Worm (Caenorhabditis elegans) whole organism, L4/young adult: ENCODE measurements around the gene mrps-18A.

Experiments used
- dao-5 ChIP-seq: sonication (generic microtip); optimal IDR thresholded peaks from 2 replicates; lab custom pipeline; 2016; ENCODE audit warnings: missing genotype, missing genetic modification characterization, moderate library complexity, missing compliant biosample characterization
- him-1 ChIP-seq: sonication (generic microtip); optimal IDR thresholded peaks from 2 replicates; lab custom pipeline; 2016; ENCODE audit warnings: missing genotype, missing genetic modification reagents, missing genetic modification characterization, missing compliant biosample characterization

DNA sequence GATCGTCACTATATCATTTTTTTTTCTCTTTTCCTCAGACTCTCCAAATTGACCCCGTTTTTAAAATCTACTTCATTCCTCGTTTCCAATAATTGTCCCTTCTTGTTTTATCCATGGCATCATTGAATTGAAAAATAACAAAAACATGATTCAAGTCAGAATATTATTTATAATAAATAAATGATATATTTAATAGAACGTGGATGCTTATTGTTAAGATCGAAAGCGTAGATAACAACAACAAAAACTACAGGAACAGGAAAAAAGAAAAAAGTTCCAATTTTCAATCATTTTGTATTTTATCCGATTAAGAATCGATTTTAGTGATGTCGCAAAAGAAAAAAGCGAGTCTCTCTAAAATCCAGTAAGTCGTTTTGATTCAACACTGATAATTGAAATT is 19.3 kb downstream of the mrps-18A start, which contains the start of gene F10E9.2:
- TF ChIP-seq him-1 (tag; lab: Kevin White, UChicago) (no peak), dao-5 (tag; lab: Kevin White, UChicago) (no peak)
